Worm (Caenorhabditis elegans) whole organism, midembryonic: ENCODE results near the gene lec-11.

Source experiments
- T22C8.4 ChIP-seq: fragments of 200-800 bp; sonication (Bioruptor generic); IDR thresholded peaks from 2 replicates; pipeline ENCODE4 v1.3.6; 2022; ENCODE audit warnings: missing genetic modification characterization, missing compliant biosample characterization
- cog-1 ChIP-seq: sonication (generic microtip); optimal IDR thresholded peaks from 2 replicates; lab custom pipeline; 2016; ENCODE audit warnings: missing genetic modification characterization, missing compliant biosample characterization
- flt-1 ChIP-seq: fragments of 200-800 bp; sonication (Bioruptor generic); IDR thresholded peaks from 2 replicates; pipeline ENCODE4 v1.3.6; 2022; ENCODE audit warnings: missing genetic modification characterization, missing compliant biosample characterization
- klf-2 ChIP-seq: fragments of 200-800 bp; sonication (Bioruptor generic); conservative IDR thresholded peaks from 2 replicates; pipeline ENCODE4 v1.3.6; 2022; ENCODE audit warnings: missing genetic modification reagents, missing genetic modification characterization, missing compliant biosample characterization
- med-1 ChIP-seq: sonication (generic microtip); optimal IDR thresholded peaks from 2 replicates; lab custom pipeline; 2017; ENCODE audit warnings: missing genetic modification characterization, mild to moderate bottlenecking, missing compliant biosample characterization, antibody characterized with exemption, missing genetic modification reagents; ENCODE audit not compliant: insufficient read depth
- ref-1 ChIP-seq: fragments of 200-800 bp; sonication (Bioruptor generic); conservative IDR thresholded peaks from 2 replicates; pipeline ENCODE4 v1.3.6; 2022; ENCODE audit warnings: missing genetic modification reagents, missing genetic modification characterization, missing compliant biosample characterization
- tab-1 ChIP-seq: fragments of 200-800 bp; sonication (Bioruptor generic); IDR thresholded peaks from 2 replicates; pipeline ENCODE4 v1.3.6; 2022; ENCODE audit warnings: missing genetic modification characterization, missing compliant biosample characterization
- ztf-23 ChIP-seq: fragments of 200-800 bp; sonication (Bioruptor generic); IDR thresholded peaks from 2 replicates; pipeline ENCODE4 v1.3.6; 2022; ENCODE audit warnings: missing genetic modification reagents, missing genetic modification characterization, missing compliant biosample characterization
- ztf-29 ChIP-seq: fragments of 200-800 bp; sonication (Bioruptor generic); IDR thresholded peaks from 2 replicates; pipeline ENCODE4 v1.3.6; 2022; ENCODE audit warnings: missing genetic modification reagents, missing genetic modification characterization, missing compliant biosample characterization

Gene lec-11

ce11 chrIV:6590029-6590428, at the start of gene lec-11, which contains the start of gene irld-7:
lec-11 (minus strand) TSS chrIV:6590154.
irld-7 (plus strand) TSS chrIV:6590360.
- no peak for TF ChIP-seq ztf-29 (GFP tag; lab: Robert Waterston, UW)

ce11 chrIV:6638256-6638655, 48.3 kb upstream of the lec-11 start, which contains the start of gene C01B10.7:
C01B10.7 (plus strand) TSS chrIV:6638556.
- TF ChIP-seq T22C8.4 (GFP tag; lab: Robert Waterston, UW) (no peak), tab-1 (no peak), flt-1 (GFP tag; lab: Robert Waterston, UW) (no peak), ztf-29 (GFP tag; lab: Robert Waterston, UW) (no peak), cog-1 (tag; lab: Kevin White, UChicago) (no peak), ref-1 (GFP tag; lab: Robert Waterston, UW) (no peak), med-1 (GFP tag; lab: Kevin White, UChicago) (no peak), klf-2 (GFP tag; lab: Robert Waterston, UW) (no peak), ztf-23 (GFP tag; lab: Robert Waterston, UW) (no peak)

DNA sequence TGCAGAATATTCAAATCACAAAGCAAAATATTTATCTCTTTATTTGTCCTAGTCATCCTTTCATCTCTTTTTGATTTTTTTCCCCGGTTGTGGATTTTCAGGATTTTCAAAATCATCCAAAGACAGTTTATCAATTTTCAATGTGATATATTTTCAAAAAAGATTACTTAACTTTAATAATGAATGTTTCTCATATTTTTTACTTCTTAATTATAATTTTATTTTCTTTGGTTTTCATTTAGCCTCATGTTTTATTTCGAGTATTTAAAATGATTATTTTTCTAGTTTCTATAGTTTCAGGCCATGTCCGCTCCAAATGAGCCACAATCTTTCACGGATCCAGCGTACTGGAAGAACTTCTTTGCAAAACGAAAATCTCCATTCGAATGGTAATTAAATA, 44.8 kb upstream of the lec-11 start, which contains the start of gene metl-13:
metl-13 (plus strand) TSS at position 301 of the 400 bp plus-strand sequence.
- TF ChIP-seq T22C8.4 (GFP tag; lab: Robert Waterston, UW) (no peak), tab-1 (no peak), ref-1 (GFP tag; lab: Robert Waterston, UW) (no peak), cog-1 (tag; lab: Kevin White, UChicago) (no peak), med-1 (GFP tag; lab: Kevin White, UChicago) (no peak), ztf-29 (GFP tag; lab: Robert Waterston, UW) (no peak), ztf-23 (GFP tag; lab: Robert Waterston, UW) (no peak), flt-1 (GFP tag; lab: Robert Waterston, UW) (no peak), klf-2 (GFP tag; lab: Robert Waterston, UW) (no peak)

- TF ChIP-seq ztf-23 (GFP tag; lab: Robert Waterston, UW) (no peak), cog-1 (tag; lab: Kevin White, UChicago) (peak; percentile 9), T22C8.4 (GFP tag; lab: Robert Waterston, UW) (0 out of 2 replicates have a peak, but pooled peaks have one; percentile 27)
Measured at ce11 chrIV:6631704-6632272, 41.8 kb upstream of the lec-11 start, which contains the start of the genes cest-5.1 and C01B10.9. cest-5.1 (minus strand) TSS chrIV:6631754. C01B10.9 (plus strand) TSS chrIV:6632222.

ce11 chrIV:6627798-6628197, 37.8 kb upstream of the lec-11 start, which contains the start of gene cest-5.2:
cest-5.2 (minus strand) TSS chrIV:6627925.
- TF ChIP-seq tab-1: no peak
- TF ChIP-seq ref-1 (GFP tag; lab: Robert Waterston, UW): no peak
- TF ChIP-seq cog-1 (tag; lab: Kevin White, UChicago): no peak
- TF ChIP-seq med-1 (GFP tag; lab: Kevin White, UChicago): no peak
- no peak for TF ChIP-seq ztf-23 (GFP tag; lab: Robert Waterston, UW)
- TF ChIP-seq ztf-29 (GFP tag; lab: Robert Waterston, UW): no peak
- TF ChIP-seq flt-1 (GFP tag; lab: Robert Waterston, UW): no peak

DNA sequence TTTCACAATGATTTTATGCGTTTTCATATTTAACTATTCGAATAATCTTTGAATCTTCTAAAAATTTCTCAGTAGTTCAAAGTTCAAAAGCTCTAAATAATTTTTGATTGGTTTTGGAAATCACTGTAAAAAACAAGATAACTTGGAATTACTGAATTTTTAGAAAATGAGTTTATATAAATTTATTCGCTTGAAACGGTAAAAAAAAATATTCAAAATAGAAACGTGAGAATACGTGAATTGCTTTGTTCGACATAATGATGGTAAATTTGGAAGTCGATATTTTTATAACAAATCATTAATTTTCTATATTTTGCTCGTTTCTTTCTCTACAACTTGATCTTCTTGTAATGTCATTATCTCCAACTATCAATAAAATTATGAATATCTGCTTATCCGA, 33.4 kb upstream of the lec-11 start, which contains the start of gene C01B10.44:
C01B10.44 (plus strand) TSS at position 301 of the 400 bp plus-strand sequence.
- no peak for TF ChIP-seq ztf-29 (GFP tag; lab: Robert Waterston, UW)
- no peak for TF ChIP-seq cog-1 (tag; lab: Kevin White, UChicago)
- no peak for TF ChIP-seq T22C8.4 (GFP tag; lab: Robert Waterston, UW)
- TF ChIP-seq klf-2 (GFP tag; lab: Robert Waterston, UW): no peak
- no peak for TF ChIP-seq ref-1 (GFP tag; lab: Robert Waterston, UW)
- no peak for TF ChIP-seq tab-1
- no peak for TF ChIP-seq med-1 (GFP tag; lab: Kevin White, UChicago)
- TF ChIP-seq flt-1 (GFP tag; lab: Robert Waterston, UW): no peak
- no peak for TF ChIP-seq ztf-23 (GFP tag; lab: Robert Waterston, UW)

- no peak for TF ChIP-seq klf-2 (GFP tag; lab: Robert Waterston, UW)
- no peak for TF ChIP-seq T22C8.4 (GFP tag; lab: Robert Waterston, UW)
- no peak for TF ChIP-seq med-1 (GFP tag; lab: Kevin White, UChicago)
- no peak for TF ChIP-seq ref-1 (GFP tag; lab: Robert Waterston, UW)
- no peak for TF ChIP-seq ztf-29 (GFP tag; lab: Robert Waterston, UW)
- TF ChIP-seq cog-1 (tag; lab: Kevin White, UChicago): no peak
- no peak for TF ChIP-seq tab-1
- no peak for TF ChIP-seq flt-1 (GFP tag; lab: Robert Waterston, UW)
Measured at ce11 chrIV:6622142-6622541, 32.2 kb upstream of the lec-11 start.

ce11 chrIV:6621252-6621651, 31.3 kb upstream of the lec-11 start, which contains the start of gene C01B10.3:
C01B10.3 (minus strand) TSS chrIV:6621352.
- TF ChIP-seq ref-1 (GFP tag; lab: Robert Waterston, UW) (no peak), ztf-29 (GFP tag; lab: Robert Waterston, UW) (no peak), med-1 (GFP tag; lab: Kevin White, UChicago) (no peak), tab-1 (no peak), cog-1 (tag; lab: Kevin White, UChicago) (no peak), ztf-23 (GFP tag; lab: Robert Waterston, UW) (no peak), T22C8.4 (GFP tag; lab: Robert Waterston, UW) (no peak), klf-2 (GFP tag; lab: Robert Waterston, UW) (no peak), flt-1 (GFP tag; lab: Robert Waterston, UW) (no peak)

ce11 chrIV:6618607-6619006, 28.7 kb upstream of the lec-11 start:
- TF ChIP-seq cog-1 (tag; lab: Kevin White, UChicago): no peak
- no peak for TF ChIP-seq tab-1
- TF ChIP-seq flt-1 (GFP tag; lab: Robert Waterston, UW): no peak
- TF ChIP-seq ztf-29 (GFP tag; lab: Robert Waterston, UW): no peak
- no peak for TF ChIP-seq T22C8.4 (GFP tag; lab: Robert Waterston, UW)
- TF ChIP-seq ztf-23 (GFP tag; lab: Robert Waterston, UW): no peak
- no peak for TF ChIP-seq ref-1 (GFP tag; lab: Robert Waterston, UW)
- TF ChIP-seq med-1 (GFP tag; lab: Kevin White, UChicago): no peak
- TF ChIP-seq klf-2 (GFP tag; lab: Robert Waterston, UW): no peak
